Fruit fly (Drosophila melanogaster) whole organism, embryonic: ENCODE data around the gene Sas-4.

ENCODE experiments used
- Adf1 ChIP-seq: fragments of 200-800 bp; sonication (Bioruptor generic); IDR thresholded peaks from 2 replicates; pipeline ENCODE4 v1.3.6; 2022; ENCODE audit warnings: missing biosample characterization, missing genetic modification characterization
- Atf-2 ChIP-seq: fragments of 200-800 bp; sonication (Bioruptor generic); optimal IDR thresholded peaks from 2 replicates; lab custom pipeline; 2016; ENCODE audit warnings: missing biosample characterization, missing genetic modification characterization
- Atf3 ChIP-seq: fragments of 200-800 bp; sonication (Bioruptor generic); optimal IDR thresholded peaks from 3 replicates; lab custom pipeline; 2016; ENCODE audit warnings: missing biosample characterization, missing genetic modification characterization
- Atf6 ChIP-seq: fragments of 200-800 bp; sonication (Bioruptor generic); IDR thresholded peaks from 2 replicates; pipeline ENCODE4 v1.3.6; 2022; ENCODE audit warnings: missing biosample characterization, missing genetic modification characterization
- Bdp1 ChIP-seq: fragments of 200-800 bp; sonication (Bioruptor generic); optimal IDR thresholded peaks from 3 replicates; lab custom pipeline; 2016; ENCODE audit warnings: missing biosample characterization, missing genetic modification characterization
- Bteb2 ChIP-seq: fragments of 200-800 bp; sonication (Bioruptor generic); optimal IDR thresholded peaks from 2 replicates; lab custom pipeline; 2016; ENCODE audit warnings: missing biosample characterization, missing genetic modification characterization
- CG10543 ChIP-seq: fragments of 200-800 bp; sonication (Bioruptor generic); optimal IDR thresholded peaks from 3 replicates; lab custom pipeline; 2017; ENCODE audit warnings: missing biosample characterization, mild to moderate bottlenecking, missing genetic modification characterization, moderate library complexity
- CG11085 ChIP-seq: fragments of 200-800 bp; sonication (Bioruptor generic); IDR thresholded peaks from 2 replicates; pipeline ENCODE4 v1.3.6; 2022; ENCODE audit warnings: missing biosample characterization, missing genetic modification characterization
- CG12744 ChIP-seq: fragments of 200-800 bp; sonication (Bioruptor generic); optimal IDR thresholded peaks from 2 replicates; lab custom pipeline; 2016; ENCODE audit warnings: missing biosample characterization, missing genetic modification characterization
- CG15696 ChIP-seq: fragments of 200-800 bp; sonication (Bioruptor generic); optimal IDR thresholded peaks from 2 replicates; lab custom pipeline; 2019; ENCODE audit warnings: missing biosample characterization, mild to moderate bottlenecking, missing genetic modification characterization, moderate library complexity
- CG16813 ChIP-seq: fragments of 200-800 bp; sonication (Bioruptor generic); IDR thresholded peaks from 3 replicates; pipeline ENCODE4 v1.3.6; 2022; ENCODE audit warnings: missing biosample characterization, missing genetic modification characterization; ENCODE audit not compliant: partially characterized antibody
- CG17328 ChIP-seq: fragments of 200-800 bp; sonication (Bioruptor generic); IDR thresholded peaks from 2 replicates; pipeline ENCODE4 v1.3.6; 2022; ENCODE audit warnings: missing biosample characterization, missing genetic modification characterization
- CG18262 ChIP-seq: fragments of 200-800 bp; optimal IDR thresholded peaks from 3 replicates; lab custom pipeline; 2019; ENCODE audit warnings: missing biosample characterization, mild to moderate bottlenecking, missing genetic modification characterization, moderate library complexity
- CG18599 ChIP-seq: fragments of 200-800 bp; sonication (Bioruptor generic); optimal IDR thresholded peaks from 3 replicates; lab custom pipeline; 2017; ENCODE audit warnings: missing biosample characterization, missing genetic modification characterization, mild to moderate bottlenecking, moderate library complexity, missing genetic modification reagents
- CG18764 ChIP-seq: fragments of 200-800 bp; sonication (Bioruptor generic); optimal IDR thresholded peaks from 3 replicates; lab custom pipeline; 2016; ENCODE audit warnings: missing biosample characterization, missing genetic modification characterization
- CG2889 ChIP-seq: fragments of 200-800 bp; sonication (Bioruptor generic); IDR thresholded peaks from 3 replicates; pipeline ENCODE4 v1.3.6; 2022; ENCODE audit warnings: missing biosample characterization, missing genetic modification characterization
- CG30020 ChIP-seq: fragments of 200-800 bp; optimal IDR thresholded peaks from 2 replicates; lab custom pipeline; 2019; ENCODE audit warnings: missing biosample characterization, mild to moderate bottlenecking, missing genetic modification characterization, moderate library complexity
- CG3065 ChIP-seq: fragments of 200-800 bp; sonication (Bioruptor generic); optimal IDR thresholded peaks from 2 replicates; lab custom pipeline; 2016; ENCODE audit warnings: missing biosample characterization, missing genetic modification characterization
- CG34224 ChIP-seq: fragments of 200-800 bp; sonication (Bioruptor generic); IDR thresholded peaks from 3 replicates; pipeline ENCODE4 v1.3.6; 2022; ENCODE audit warnings: missing biosample characterization, missing genetic modification characterization; ENCODE audit not compliant: partially characterized antibody
- CG34422 ChIP-seq: fragments of 200-800 bp; sonication (Bioruptor generic); IDR thresholded peaks from 3 replicates; pipeline ENCODE4 v1.3.6; 2022; ENCODE audit warnings: missing biosample characterization, missing genetic modification characterization
- CG5180 ChIP-seq: fragments of 200-800 bp; sonication (Bioruptor generic); optimal IDR thresholded peaks from 3 replicates; lab custom pipeline; 2017; ENCODE audit warnings: missing biosample characterization, missing genetic modification characterization, mild to moderate bottlenecking, moderate library complexity, missing genetic modification reagents
- CG6813 ChIP-seq: fragments of 200-800 bp; sonication (Bioruptor generic); optimal IDR thresholded peaks from 2 replicates; lab custom pipeline; 2017; ENCODE audit warnings: missing biosample characterization, missing genetic modification characterization, mild to moderate bottlenecking, moderate library complexity, missing genetic modification reagents
- Deaf1 ChIP-seq: fragments of 200-800 bp; optimal IDR thresholded peaks from 3 replicates; lab custom pipeline; 2019; ENCODE audit warnings: missing biosample characterization, mild to moderate bottlenecking, missing genetic modification characterization, moderate library complexity
- Doc2 ChIP-seq: fragments of 200-800 bp; sonication (Bioruptor generic); IDR thresholded peaks from 2 replicates; pipeline ENCODE4 v1.3.6; 2022; ENCODE audit warnings: missing biosample characterization, missing genetic modification characterization
- Hr51 ChIP-seq, 2 experiments: fragments of 200-800 bp; sonication (Bioruptor generic); optimal IDR thresholded peaks; 2 replicates in 1 of 2; 3 replicates in 1 of 2; lab custom pipeline; 2016 to 2018; ENCODE audit warnings: missing biosample characterization in 2 of 2, missing genetic modification characterization in 2 of 2, mild to moderate bottlenecking in 1 of 2, moderate library complexity in 1 of 2
- NK7.1 ChIP-seq: fragments of 200-800 bp; sonication (Bioruptor generic); optimal IDR thresholded peaks from 3 replicates; lab custom pipeline; 2016; ENCODE audit warnings: missing biosample characterization, missing genetic modification characterization
- NfI ChIP-seq: fragments of 200-800 bp; sonication (Bioruptor generic); optimal IDR thresholded peaks from 3 replicates; lab custom pipeline; 2018; ENCODE audit warnings: missing biosample characterization, mild to moderate bottlenecking, missing genetic modification characterization, moderate library complexity
- PHDP ChIP-seq: fragments of 200-800 bp; sonication (Bioruptor generic); optimal IDR thresholded peaks from 3 replicates; lab custom pipeline; 2018; ENCODE audit warnings: missing biosample characterization, mild to moderate bottlenecking, missing genetic modification characterization, moderate library complexity
- Tbp ChIP-seq: fragments of >200 bp; optimal IDR thresholded peaks from 2 replicates; lab custom pipeline; 2018; ENCODE audit warnings: missing biosample characterization, missing genetic modification characterization
- Vsx1 ChIP-seq: fragments of 200-800 bp; sonication (Bioruptor generic); optimal IDR thresholded peaks from 2 replicates; lab custom pipeline; 2017; ENCODE audit warnings: missing biosample characterization, mild to moderate bottlenecking, missing genetic modification characterization, missing genetic modification reagents
- chn ChIP-seq: fragments of 200-800 bp; sonication (Bioruptor generic); optimal IDR thresholded peaks from 2 replicates; lab custom pipeline; 2016; ENCODE audit warnings: missing biosample characterization, missing genetic modification characterization
- croc ChIP-seq: fragments of 200-800 bp; sonication (Bioruptor generic); conservative IDR thresholded peaks from 3 replicates; pipeline ENCODE4 v1.3.6; 2022; ENCODE audit warnings: missing biosample characterization, missing genetic modification characterization
- crol ChIP-seq: fragments of 200-800 bp; sonication (Bioruptor generic); IDR thresholded peaks from 2 replicates; pipeline ENCODE4 v1.3.6; 2022; ENCODE audit warnings: missing biosample characterization, missing genetic modification characterization
- crp ChIP-seq, 2 experiments: fragments of 200-800 bp; sonication (Bioruptor generic); optimal IDR thresholded peaks; 2 replicates in 1 of 2; 3 replicates in 1 of 2; lab custom pipeline; 2017; ENCODE audit warnings: missing biosample characterization in 2 of 2, missing genetic modification characterization in 2 of 2, mild to moderate bottlenecking in 1 of 2, moderate library complexity in 1 of 2
- da ChIP-seq: fragments of 200-800 bp; sonication (Bioruptor generic); optimal IDR thresholded peaks from 2 replicates; lab custom pipeline; 2016; ENCODE audit warnings: missing biosample characterization, missing genetic modification characterization
- ems ChIP-seq: fragments of 200-800 bp; sonication (Bioruptor generic); optimal IDR thresholded peaks from 3 replicates; lab custom pipeline; 2016; ENCODE audit warnings: missing biosample characterization, missing genetic modification characterization
- fd102C ChIP-seq: fragments of 200-800 bp; sonication (Bioruptor generic); optimal IDR thresholded peaks from 2 replicates; lab custom pipeline; 2018; ENCODE audit warnings: missing biosample characterization, mild to moderate bottlenecking, missing genetic modification characterization, moderate library complexity
- gce ChIP-seq: fragments of 200-800 bp; sonication (Bioruptor generic); IDR thresholded peaks from 3 replicates; pipeline ENCODE4 v1.3.6; 2022; ENCODE audit warnings: missing biosample characterization, missing genetic modification characterization
- grn ChIP-seq: fragments of 200-800 bp; sonication (Bioruptor generic); optimal IDR thresholded peaks from 3 replicates; lab custom pipeline; 2017; ENCODE audit warnings: missing biosample characterization, missing genetic modification characterization
- her ChIP-seq: fragments of 200-800 bp; sonication (Bioruptor generic); optimal IDR thresholded peaks from 2 replicates; lab custom pipeline; 2016; ENCODE audit warnings: missing biosample characterization, missing genetic modification characterization
- jing ChIP-seq: fragments of 200-800 bp; sonication (Bioruptor generic); optimal IDR thresholded peaks from 2 replicates; lab custom pipeline; 2018; ENCODE audit warnings: missing biosample characterization, mild to moderate bottlenecking, missing genetic modification characterization
- nerfin-1 ChIP-seq: fragments of 200-800 bp; sonication (Bioruptor generic); optimal IDR thresholded peaks from 3 replicates; lab custom pipeline; 2019; ENCODE audit warnings: missing biosample characterization, mild to moderate bottlenecking, missing genetic modification characterization, moderate library complexity
- phol ChIP-seq: fragments of 200-800 bp; sonication (Bioruptor generic); optimal IDR thresholded peaks from 3 replicates; lab custom pipeline; 2018; ENCODE audit warnings: missing biosample characterization, mild to moderate bottlenecking, missing genetic modification characterization, moderate library complexity
- sens-2 ChIP-seq: fragments of 200-800 bp; sonication (Bioruptor generic); IDR thresholded peaks from 2 replicates; pipeline ENCODE4 v1.3.6; 2022; ENCODE audit warnings: missing biosample characterization, missing genetic modification characterization
- stwl ChIP-seq: fragments of 200-800 bp; sonication (Bioruptor generic); optimal IDR thresholded peaks from 3 replicates; lab custom pipeline; 2018; ENCODE audit warnings: missing biosample characterization, mild to moderate bottlenecking, missing genetic modification characterization, moderate library complexity
- tup ChIP-seq: fragments of 200-800 bp; sonication (Bioruptor generic); optimal IDR thresholded peaks from 2 replicates; lab custom pipeline; 2016; ENCODE audit warnings: missing biosample characterization, mild to moderate bottlenecking, missing genetic modification characterization, moderate library complexity
- unc-4 ChIP-seq: fragments of 200-800 bp; sonication (Bioruptor generic); IDR thresholded peaks from 2 replicates; pipeline ENCODE4 v1.3.6; 2022; ENCODE audit warnings: missing biosample characterization, missing genetic modification characterization; ENCODE audit not compliant: partially characterized antibody
- usp ChIP-seq: fragments of >200 bp; optimal IDR thresholded peaks from 2 replicates; lab custom pipeline; 2017; ENCODE audit warnings: missing biosample characterization, missing genetic modification characterization

Sas-4 gene

dm6 chr3R:7162356-7163289 lies 11.5 kb downstream of the Sas-4 start, which contains the start of gene sas:
TSS of gene sas (plus strand) at chr3R:7162808.
- TF ChIP-seq CG15696: no peak
- peak; percentile 32 for TF ChIP-seq CG10543 (GFP tag; lab: Kevin White, UChicago)
- TF ChIP-seq crp (GFP tag; optimal IDR thresholded peaks at IDR 0.05; lab: Kevin White, UChicago): peak in 1 of 2 experiments; percentile 27
- TF ChIP-seq CG34224 (GFP tag; lab: Robert Waterston, UW): no peak
- no peak for TF ChIP-seq croc
- no peak for TF ChIP-seq Vsx1 (GFP tag; lab: Kevin White, UChicago)
- TF ChIP-seq nerfin-1 (tag; lab: Kevin White, UChicago): no peak
- no peak for TF ChIP-seq crol (GFP tag; lab: Robert Waterston, UW)
- TF ChIP-seq Bteb2: no peak
- TF ChIP-seq unc-4 (GFP tag; lab: Robert Waterston, UW): no peak
- TF ChIP-seq sens-2 (GFP tag; lab: Robert Waterston, UW): no peak
- no peak for TF ChIP-seq Hr51 (GFP tag; optimal IDR thresholded peaks at IDR 0.05; lab: Kevin White, UChicago)
- TF ChIP-seq chn: no peak
- no peak for TF ChIP-seq Atf6 (GFP tag; lab: Robert Waterston, UW)
- no peak; the same call in 1 of the 2 replicates for TF ChIP-seq CG17328 (GFP tag; lab: Robert Waterston, UW)
- TF ChIP-seq CG5180 (GFP tag; lab: Kevin White, UChicago): peak; percentile 16
- TF ChIP-seq jing (GFP tag; lab: Kevin White, UChicago): no peak
- TF ChIP-seq PHDP (tag; lab: Kevin White, UChicago): no peak
- no peak for TF ChIP-seq CG18262
- no peak; the same call in 1 of the 2 replicates for TF ChIP-seq Adf1 (GFP tag; lab: Robert Waterston, UW)
- no peak for TF ChIP-seq usp (GFP tag; lab: Kevin White, UChicago)
- TF ChIP-seq CG12744 (GFP tag; lab: Kevin White, UChicago): no peak
- TF ChIP-seq grn: no peak
- TF ChIP-seq Bdp1: no peak
- no peak for TF ChIP-seq NK7.1 (GFP tag; lab: Kevin White, UChicago)
- no peak for TF ChIP-seq NfI (GFP tag; lab: Kevin White, UChicago)
- TF ChIP-seq CG30020 (tag; lab: Kevin White, UChicago): no peak
- TF ChIP-seq fd102C: peak; percentile 22
- no peak for TF ChIP-seq tup (GFP tag; lab: Kevin White, UChicago)
- TF ChIP-seq da: no peak
- TF ChIP-seq ems (GFP tag; lab: Kevin White, UChicago): no peak
- TF ChIP-seq Atf-2 (GFP tag; lab: Kevin White, UChicago): no peak
- TF ChIP-seq CG11085 (GFP tag; lab: Robert Waterston, UW): no peak
- TF ChIP-seq CG3065 (GFP tag; lab: Kevin White, UChicago): no peak
- TF ChIP-seq CG34422 (GFP tag; lab: Robert Waterston, UW): peak; percentile 38; the same call in 1 of the 3 replicates
- no peak for TF ChIP-seq CG6813 (GFP tag; lab: Kevin White, UChicago)
- TF ChIP-seq Doc2 (GFP tag; lab: Robert Waterston, UW): no peak
- no peak for TF ChIP-seq Tbp (GFP tag; lab: Kevin White, UChicago)
- TF ChIP-seq CG2889 (GFP tag; lab: Robert Waterston, UW): no peak
- TF ChIP-seq CG18599 (GFP tag; lab: Kevin White, UChicago): no peak
- TF ChIP-seq Atf3 (GFP tag; lab: Kevin White, UChicago): no peak
- no peak for TF ChIP-seq phol (tag; lab: Kevin White, UChicago)
- no peak for TF ChIP-seq gce (GFP tag; lab: Robert Waterston, UW)
- TF ChIP-seq CG16813 (GFP tag; lab: Robert Waterston, UW): 0 out of 3 replicates have a peak, but pooled peaks have one; percentile 7
- no peak for TF ChIP-seq Deaf1 (tag; lab: Kevin White, UChicago)
- TF ChIP-seq CG18764 (GFP tag; lab: Kevin White, UChicago): no peak
- TF ChIP-seq stwl (tag; lab: Kevin White, UChicago): no peak
- no peak for TF ChIP-seq her (GFP tag; lab: Kevin White, UChicago)
